Fruit fly (Drosophila melanogaster): ENCODE results near the gene Cyt-b5-r.

Cyt-b5-r gene

dm6 chr2L:16790671-16791270 is at the start of gene Cyt-b5-r:
Cyt-b5-r (minus strand) TSS chr2L:16790721.
- TF ChIP-seq CG17801 (GFP tag; optimal IDR thresholded peaks at IDR 0.05; ENCODE audit: partially characterized antibody) = no peak

dm6 chr2L:16839665-16840064 is 49.1 kb upstream of the Cyt-b5-r start:
- no peak for TF ChIP-seq CG17801 (GFP tag; optimal IDR thresholded peaks at IDR 0.05; ENCODE audit: partially characterized antibody)

DNA sequence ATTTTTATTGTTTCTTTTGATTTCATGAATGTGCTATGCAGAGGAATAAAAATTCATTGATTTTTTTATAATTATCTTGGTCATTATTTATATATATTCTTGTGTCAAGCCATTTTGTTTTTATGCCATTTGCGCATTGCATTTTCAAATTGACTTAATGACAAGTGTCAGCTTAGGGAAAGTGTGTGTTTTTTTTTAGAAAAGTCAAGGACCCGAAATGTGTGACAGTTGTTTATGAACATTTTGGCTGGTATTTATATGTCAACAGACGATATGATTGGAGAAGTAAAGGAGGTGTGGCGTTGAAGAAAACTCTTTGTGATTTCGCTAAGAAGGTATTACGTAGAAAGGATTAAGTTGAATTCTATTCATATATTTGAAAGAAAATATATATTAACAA is 47.2 kb upstream of the Cyt-b5-r start, which contains the start of the genes SclA and SclB:
TSS of gene SclA (plus strand) at position 301 of the 400 bp plus-strand sequence.
TSS of gene SclB (plus strand) at position 301 of the 400 bp plus-strand sequence.
- no peak for TF ChIP-seq CG17801 (GFP tag; optimal IDR thresholded peaks at IDR 0.05; ENCODE audit: partially characterized antibody)

DNA sequence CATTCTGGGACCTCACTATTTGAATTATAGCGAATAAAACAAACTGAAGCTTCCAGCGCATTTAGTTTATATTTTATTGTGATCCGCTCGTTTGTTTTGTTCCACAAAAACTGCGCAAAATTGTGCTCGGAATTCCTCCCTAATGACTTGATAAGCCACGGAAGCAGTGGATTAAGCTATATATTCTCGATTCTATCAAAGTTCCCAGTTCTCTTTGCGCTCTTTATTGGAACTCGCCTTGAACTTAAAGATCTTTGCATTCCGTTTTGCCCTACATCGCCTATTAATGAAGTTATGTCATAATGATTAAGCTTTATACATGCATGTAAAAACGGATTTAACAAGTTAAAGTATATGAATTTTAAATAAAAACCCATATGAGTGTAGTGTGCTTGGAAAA is 46.6 kb upstream of the Cyt-b5-r start, which contains the start of gene Nepl9:
TSS of gene Nepl9 (minus strand) at position 101 of the 400 bp plus-strand sequence.
- no peak for TF ChIP-seq CG17801 (GFP tag; optimal IDR thresholded peaks at IDR 0.05; ENCODE audit: partially characterized antibody)

- TF ChIP-seq CG17801 (GFP tag; optimal IDR thresholded peaks at IDR 0.05; ENCODE audit: partially characterized antibody) = no peak
Observed at dm6 chr2L:16834402-16834801, 43.9 kb upstream of the Cyt-b5-r start, which contains the start of gene CG13282. CG13282 (minus strand) TSS chr2L:16834502.

- peak; percentile 48 for TF ChIP-seq CG17801 (GFP tag; optimal IDR thresholded peaks at IDR 0.05; ENCODE audit: partially characterized antibody)
Observed at dm6 chr2L:16826872-16827506, 36.5 kb upstream of the Cyt-b5-r start, which contains the start of gene AspRS-m. AspRS-m (plus strand) TSS chr2L:16827078.

- TF ChIP-seq CG17801 (GFP tag; optimal IDR thresholded peaks at IDR 0.05; ENCODE audit: partially characterized antibody) = no peak
Observed at dm6 chr2L:16824905-16825333, 34.4 kb upstream of the Cyt-b5-r start, which contains the start of gene Cse1. Cse1 (minus strand) TSS chr2L:16825207.

- TF ChIP-seq CG17801 (GFP tag; optimal IDR thresholded peaks at IDR 0.05; ENCODE audit: partially characterized antibody) = no peak
Observed at dm6 chr2L:16820993-16821392, 30.5 kb upstream of the Cyt-b5-r start, which contains the start of gene CG13280. CG13280 (minus strand) TSS chr2L:16821093.

DNA sequence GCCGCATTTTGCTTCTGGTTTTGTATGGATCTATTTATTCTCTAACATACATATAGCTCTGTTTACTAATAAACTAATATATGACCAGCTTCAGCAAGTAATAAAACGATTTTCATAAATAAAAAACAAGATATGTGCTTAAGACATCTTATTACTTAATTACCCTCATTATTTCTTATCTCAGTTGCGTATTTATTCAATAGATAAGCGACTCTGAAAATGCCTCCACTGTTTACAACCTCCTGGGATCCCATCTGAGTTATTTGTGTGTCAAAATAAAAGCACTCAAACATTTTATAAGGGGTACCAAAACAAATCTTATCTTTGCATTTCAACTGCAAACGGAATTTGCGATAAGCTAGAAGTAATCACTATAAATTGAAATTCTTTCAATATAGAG is 29.2 kb upstream of the Cyt-b5-r start:
- TF ChIP-seq CG17801 (GFP tag; optimal IDR thresholded peaks at IDR 0.05; ENCODE audit: partially characterized antibody) = peak; percentile 81

- TF ChIP-seq CG17801 (GFP tag; optimal IDR thresholded peaks at IDR 0.05; ENCODE audit: partially characterized antibody) = no peak
Observed at dm6 chr2L:16818335-16818973, 27.9 kb upstream of the Cyt-b5-r start.

- no peak for TF ChIP-seq CG17801 (GFP tag; optimal IDR thresholded peaks at IDR 0.05; ENCODE audit: partially characterized antibody)
Observed at dm6 chr2L:16817421-16818101, 27.0 kb upstream of the Cyt-b5-r start.

DNA sequence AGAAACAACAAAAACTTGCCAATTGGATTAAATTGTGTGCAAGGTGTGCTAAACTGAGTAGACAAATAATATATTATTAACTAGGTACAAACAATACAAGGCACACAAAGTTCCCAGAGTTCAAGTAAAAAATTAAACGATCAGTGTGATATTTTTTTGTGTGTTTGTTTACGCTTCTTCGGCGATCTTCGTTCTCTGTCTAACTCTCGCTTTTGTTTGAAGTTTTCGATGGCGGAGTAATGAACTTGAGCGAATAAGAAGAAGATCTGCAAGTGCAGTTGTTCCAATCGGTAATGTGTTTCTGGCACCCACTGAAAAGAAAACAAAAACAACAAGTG is 26.2 kb upstream of the Cyt-b5-r start:
- TF ChIP-seq CG17801 (GFP tag; optimal IDR thresholded peaks at IDR 0.05; ENCODE audit: partially characterized antibody) = no peak

- peak; percentile 32 for TF ChIP-seq CG17801 (GFP tag; optimal IDR thresholded peaks at IDR 0.05; ENCODE audit: partially characterized antibody)
Observed at dm6 chr2L:16815989-16816749, 25.6 kb upstream of the Cyt-b5-r start, which contains the start of gene mdy. mdy (plus strand) TSS chr2L:16816660.

- no peak for TF ChIP-seq CG17801 (GFP tag; optimal IDR thresholded peaks at IDR 0.05; ENCODE audit: partially characterized antibody)
Observed at dm6 chr2L:16808752-16809151, 18.2 kb upstream of the Cyt-b5-r start.
